Worm (Caenorhabditis elegans) whole organism, young adult: ENCODE results near the gene fbxa-14.

ENCODE experiments used
- F57A8.1 ChIP-seq: fragments of 200-800 bp; sonication (Bioruptor generic); optimal IDR thresholded peaks from 2 replicates; lab custom pipeline; 2018; ENCODE audit warnings: mild to moderate bottlenecking, missing genetic modification characterization, moderate library complexity, missing compliant biosample characterization
- nfya-1 ChIP-seq: sonication (generic microtip); optimal IDR thresholded peaks from 2 replicates; lab custom pipeline; 2017; ENCODE audit warnings: antibody characterized with exemption, missing compliant biosample characterization, missing genetic modification characterization, borderline replicate concordance; ENCODE audit not compliant: insufficient read depth

- TF ChIP-seq F57A8.1 (GFP tag; lab: Kevin White, UChicago) (no peak), nfya-1 (no peak)
Observed at ce11 chrIII:1354523-1354922, 30.1 kb upstream of the fbxa-14 start.
